Fruit fly (Drosophila melanogaster) Kc167 (cell line): ENCODE results near the gene CG31867.

Source experiments
- Sin3A ChIP-seq: fragments of >200 bp; optimal IDR thresholded peaks from 2 replicates; lab custom pipeline; 2018; ENCODE audit warnings: missing external identifiers
- h ChIP-seq: fragments of >200 bp; optimal IDR thresholded peaks from 3 replicates; lab custom pipeline; 2018; ENCODE audit warnings: missing external identifiers
- insv ChIP-seq: fragments of >200 bp; optimal IDR thresholded peaks from 3 replicates; lab custom pipeline; 2018; ENCODE audit warnings: missing external identifiers
- psq ChIP-seq: fragments of >200 bp; optimal IDR thresholded peaks from 2 replicates; lab custom pipeline; 2017; ENCODE audit warnings: missing external identifiers

DNA sequence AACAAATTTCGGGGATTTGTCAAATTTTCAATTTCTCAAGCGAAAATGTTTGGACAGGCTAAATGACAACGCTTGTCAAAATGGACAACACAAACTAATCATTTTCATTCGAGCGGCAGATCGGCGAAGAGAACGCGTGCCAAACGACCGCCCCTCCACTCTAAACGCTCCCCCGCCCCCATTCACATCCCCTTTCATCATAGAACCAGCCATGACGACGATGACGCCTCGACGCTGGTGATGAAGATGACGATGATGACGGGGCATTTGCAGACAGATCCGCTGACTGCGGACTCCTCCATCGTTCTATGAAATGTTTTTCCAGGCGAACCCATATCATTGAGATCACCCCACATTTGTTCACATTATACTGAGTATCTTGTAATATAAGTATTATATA is 44.9 kb upstream of the CG31867 start:
- no peak for TF ChIP-seq psq (lab: Kevin White, UChicago)
- no peak for TF ChIP-seq insv (lab: Kevin White, UChicago)
- no peak for TF ChIP-seq h (lab: Kevin White, UChicago)
- no peak for TF ChIP-seq Sin3A
